Fruit fly (Drosophila melanogaster) Kc167 (cell line): Measurements from ENCODE around the gene Cyp313a1.

Source experiments
- Myc ChIP-seq: fragments of >200 bp; optimal IDR thresholded peaks from 2 replicates; lab custom pipeline; 2017; ENCODE audit warnings: missing external identifiers
- Sin3A ChIP-seq: fragments of >200 bp; optimal IDR thresholded peaks from 2 replicates; lab custom pipeline; 2018; ENCODE audit warnings: missing external identifiers
- h ChIP-seq: fragments of >200 bp; optimal IDR thresholded peaks from 3 replicates; lab custom pipeline; 2018; ENCODE audit warnings: missing external identifiers
- insv ChIP-seq: fragments of >200 bp; optimal IDR thresholded peaks from 3 replicates; lab custom pipeline; 2018; ENCODE audit warnings: missing external identifiers
- psq ChIP-seq: fragments of >200 bp; optimal IDR thresholded peaks from 2 replicates; lab custom pipeline; 2017; ENCODE audit warnings: missing external identifiers
- ttk ChIP-seq: sonication (Bioruptor generic); optimal IDR thresholded peaks from 2 replicates; lab custom pipeline; 2017; ENCODE audit warnings: missing external identifiers

Gene Cyp313a1

dm6 chr3R:14520749-14521148, at the start of gene Cyp313a1:
Cyp313a1 (plus strand) TSS chr3R:14521049.
- TF ChIP-seq Myc (lab: Kevin White, UChicago) (no peak), ttk (lab: Kevin White, UChicago) (no peak), h (no peak), Sin3A (lab: Kevin White, UChicago) (no peak), insv (lab: Kevin White, UChicago) (no peak), psq (lab: Kevin White, UChicago) (no peak)

- no peak for TF ChIP-seq h
- TF ChIP-seq Myc (lab: Kevin White, UChicago) = no peak
- no peak for TF ChIP-seq psq (lab: Kevin White, UChicago)
- no peak for TF ChIP-seq Sin3A (lab: Kevin White, UChicago)
- TF ChIP-seq ttk (lab: Kevin White, UChicago) = no peak
- TF ChIP-seq insv (lab: Kevin White, UChicago) = no peak
These were observed 49.4 kb upstream of the Cyp313a1 start for dm6 chr3R:14471426-14471825.

dm6 chr3R:14472580-14473353, 48.1 kb upstream of the Cyp313a1 start:
- no peak for TF ChIP-seq insv (lab: Kevin White, UChicago)
- no peak for TF ChIP-seq ttk (lab: Kevin White, UChicago)
- no peak for TF ChIP-seq psq (lab: Kevin White, UChicago)
- TF ChIP-seq Sin3A (lab: Kevin White, UChicago) = no peak
- no peak for TF ChIP-seq h
- TF ChIP-seq Myc (lab: Kevin White, UChicago) = no peak

dm6 chr3R:14473574-14473973, 47.3 kb upstream of the Cyp313a1 start:
- TF ChIP-seq h = no peak
- TF ChIP-seq Myc (lab: Kevin White, UChicago) = no peak
- no peak for TF ChIP-seq psq (lab: Kevin White, UChicago)
- no peak for TF ChIP-seq ttk (lab: Kevin White, UChicago)
- no peak for TF ChIP-seq Sin3A (lab: Kevin White, UChicago)
- no peak for TF ChIP-seq insv (lab: Kevin White, UChicago)

dm6 chr3R:14474073-14474722, 46.7 kb upstream of the Cyp313a1 start:
- TF ChIP-seq Myc (lab: Kevin White, UChicago) = no peak
- TF ChIP-seq ttk (lab: Kevin White, UChicago) = no peak
- no peak for TF ChIP-seq insv (lab: Kevin White, UChicago)
- TF ChIP-seq psq (lab: Kevin White, UChicago) = no peak
- no peak for TF ChIP-seq Sin3A (lab: Kevin White, UChicago)

- no peak for TF ChIP-seq insv (lab: Kevin White, UChicago)
- TF ChIP-seq Sin3A (lab: Kevin White, UChicago) = no peak
- no peak for TF ChIP-seq Myc (lab: Kevin White, UChicago)
- no peak for TF ChIP-seq psq (lab: Kevin White, UChicago)
- no peak for TF ChIP-seq ttk (lab: Kevin White, UChicago)
- TF ChIP-seq h = no peak
These were observed 44.6 kb upstream of the Cyp313a1 start for dm6 chr3R:14476273-14476672.

dm6 chr3R:14477085-14477762, 43.6 kb upstream of the Cyp313a1 start:
- no peak for TF ChIP-seq psq (lab: Kevin White, UChicago)
- no peak for TF ChIP-seq insv (lab: Kevin White, UChicago)
- TF ChIP-seq Myc (lab: Kevin White, UChicago) = no peak
- no peak for TF ChIP-seq h
- TF ChIP-seq ttk (lab: Kevin White, UChicago) = no peak
- no peak for TF ChIP-seq Sin3A (lab: Kevin White, UChicago)

- TF ChIP-seq psq (lab: Kevin White, UChicago) = no peak
- TF ChIP-seq ttk (lab: Kevin White, UChicago) = no peak
- TF ChIP-seq insv (lab: Kevin White, UChicago) = no peak
- TF ChIP-seq Myc (lab: Kevin White, UChicago) = no peak
These were observed 42.9 kb upstream of the Cyp313a1 start for dm6 chr3R:14477877-14478437.

- TF ChIP-seq Sin3A (lab: Kevin White, UChicago) = no peak
- no peak for TF ChIP-seq psq (lab: Kevin White, UChicago)
- TF ChIP-seq ttk (lab: Kevin White, UChicago) = no peak
- no peak for TF ChIP-seq h
- no peak for TF ChIP-seq insv (lab: Kevin White, UChicago)
- TF ChIP-seq Myc (lab: Kevin White, UChicago) = no peak
These were observed 42.3 kb upstream of the Cyp313a1 start for dm6 chr3R:14478438-14479033.

dm6 chr3R:14479623-14480194, 41.1 kb upstream of the Cyp313a1 start:
- no peak for TF ChIP-seq Myc (lab: Kevin White, UChicago)
- no peak for TF ChIP-seq psq (lab: Kevin White, UChicago)
- TF ChIP-seq h = no peak

- TF ChIP-seq ttk (lab: Kevin White, UChicago) = no peak
- TF ChIP-seq insv (lab: Kevin White, UChicago) = peak; percentile 48
These were observed 39.3 kb upstream of the Cyp313a1 start, which contains the start of gene cv-c for dm6 chr3R:14481569-14481968. cv-c (minus strand) TSS chr3R:14481713.
